Worm (Caenorhabditis elegans) whole organism, L2 larva: ENCODE data around the gene haf-1.

ENCODE experiments used
- ZK546.5 ChIP-seq: sonication (generic microtip); optimal IDR thresholded peaks from 2 replicates; lab custom pipeline; 2017; ENCODE audit warnings: missing biosample characterization, missing genetic modification characterization
- ama-1 ChIP-seq: fragments of 150-350 bp; optimal IDR thresholded peaks from 2 replicates; lab custom pipeline; 2018; ENCODE audit warnings: inconsistent platforms
- egl-27 ChIP-seq: sonication (generic microtip); optimal IDR thresholded peaks from 3 replicates; lab custom pipeline; 2017; ENCODE audit warnings: missing biosample characterization, missing genetic modification reagents, missing genetic modification characterization
- lin-39 ChIP-seq: fragments of 150-350 bp; optimal IDR thresholded peaks from 2 replicates; lab custom pipeline; 2014; ENCODE audit warnings: missing biosample characterization, missing genetic modification reagents, missing genetic modification characterization
- nhr-237 ChIP-seq: fragments of 150-350 bp; optimal IDR thresholded peaks from 2 replicates; lab custom pipeline; 2014; ENCODE audit warnings: missing biosample characterization, missing genetic modification characterization
- nhr-77 ChIP-seq: fragments of 150-350 bp; optimal IDR thresholded peaks from 2 replicates; lab custom pipeline; 2014; ENCODE audit warnings: missing biosample characterization, missing genetic modification characterization
- snpc-4 ChIP-seq: fragments of 150-350 bp; optimal IDR thresholded peaks from 2 replicates; lab custom pipeline; 2014; ENCODE audit warnings: missing biosample characterization, missing genetic modification characterization
- ztf-11 ChIP-seq: sonication (generic microtip); optimal IDR thresholded peaks from 2 replicates; lab custom pipeline; 2017; ENCODE audit warnings: missing biosample characterization, missing genetic modification characterization

DNA sequence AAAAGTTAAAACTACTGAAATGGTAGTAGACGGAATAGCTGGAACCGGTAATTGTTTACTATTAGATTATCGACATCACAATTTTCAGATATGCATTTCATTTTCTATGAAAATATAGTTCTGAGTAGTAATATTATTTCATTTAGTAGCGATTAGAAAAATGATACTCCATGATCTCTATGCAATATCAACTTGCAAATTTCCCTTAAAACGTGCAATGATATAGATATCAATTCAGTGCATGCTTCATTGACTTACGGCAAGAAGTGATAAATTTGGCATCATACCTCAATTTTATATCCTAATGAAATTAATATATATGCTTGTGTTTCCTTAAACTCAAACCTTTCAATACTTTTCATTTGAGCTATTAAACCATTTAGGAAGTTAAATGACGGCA is 33.6 kb upstream of the haf-1 start, which contains the start of gene C49C3.21:
- TF ChIP-seq snpc-4 (tag; lab: Kevin White, UChicago): no peak
- no peak for TF ChIP-seq nhr-77 (tag; lab: Kevin White, UChicago)
- no peak for TF ChIP-seq ZK546.5 (tag; lab: Kevin White, UChicago)
- no peak for TF ChIP-seq lin-39
- TF ChIP-seq ztf-11 (tag; lab: Kevin White, UChicago): no peak
- no peak for TF ChIP-seq egl-27 (tag; lab: Kevin White, UChicago)
- TF ChIP-seq ama-1 (lab: Kevin White, UChicago): no peak
- TF ChIP-seq nhr-237 (tag; lab: Kevin White, UChicago): no peak
